Worm (Caenorhabditis elegans) whole organism, mixed stage, embryonic: ENCODE measurements around the gene C28F5.1.

Source experiments
- drap-1 ChIP-seq: fragments of 200-800 bp; sonication (Bioruptor generic); optimal IDR thresholded peaks from 3 replicates; lab custom pipeline; 2018; ENCODE audit warnings: mild to moderate bottlenecking, missing genetic modification characterization, missing compliant biosample characterization
- hlh-1 ChIP-seq: fragments of 150-350 bp; optimal IDR thresholded peaks from 2 replicates; lab custom pipeline; 2014; ENCODE audit warnings: missing biosample characterization, missing genetic modification reagents, missing genetic modification characterization
- nhr-12 ChIP-seq: fragments of 150-350 bp; optimal IDR thresholded peaks from 2 replicates; lab custom pipeline; 2014; ENCODE audit warnings: missing biosample characterization, missing genetic modification characterization
- nhr-237 ChIP-seq: fragments of 150-350 bp; optimal IDR thresholded peaks from 2 replicates; lab custom pipeline; 2014; ENCODE audit warnings: missing biosample characterization, missing genetic modification characterization
- snpc-4 ChIP-seq: fragments of 150-350 bp; optimal IDR thresholded peaks from 2 replicates; lab custom pipeline; 2014; ENCODE audit warnings: missing biosample characterization, missing genetic modification characterization
- unc-62 ChIP-seq: fragments of 150-350 bp; optimal IDR thresholded peaks from 2 replicates; lab custom pipeline; 2014; ENCODE audit warnings: missing biosample characterization, missing genetic modification reagents, missing genetic modification characterization

DNA sequence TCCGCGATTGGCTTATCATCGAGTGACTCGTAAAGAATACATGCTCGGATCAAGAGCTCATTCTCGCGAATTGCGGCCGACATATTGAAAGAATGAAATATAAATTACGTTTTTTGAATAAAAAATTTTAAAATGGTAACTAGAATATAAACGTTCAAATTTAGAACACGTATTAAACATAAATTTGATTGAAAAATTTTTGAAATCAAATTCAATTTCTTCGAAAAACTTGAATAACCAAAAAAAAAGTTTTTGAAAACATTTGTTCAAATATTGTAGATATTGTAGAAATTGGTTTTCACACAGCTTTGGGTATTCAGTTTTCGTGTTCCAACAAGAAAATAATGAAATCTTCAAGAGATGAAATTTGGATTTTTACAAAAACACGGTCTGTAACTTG, 42.9 kb downstream of the C28F5.1 start, which contains the start of gene fbxa-224:
- TF ChIP-seq snpc-4: no peak
- TF ChIP-seq unc-62: no peak
- no peak for TF ChIP-seq hlh-1 (tag; lab: Kevin White, UChicago)
- TF ChIP-seq nhr-12 (tag; lab: Kevin White, UChicago): no peak
- no peak for TF ChIP-seq drap-1 (GFP tag; lab: Kevin White, UChicago)
- no peak for TF ChIP-seq nhr-237 (tag; lab: Kevin White, UChicago)
